Worm (Caenorhabditis elegans): ENCODE results near the gene efhd-1.

- TF ChIP-seq ama-1 (optimal IDR thresholded peaks at IDR 0.05) (no peak), tbx-2 (tag; optimal IDR thresholded peaks at IDR 0.05) (no peak), ttx-3 (tag; optimal IDR thresholded peaks at IDR 0.05) (no peak), C38D4.7 (GFP tag; optimal IDR thresholded peaks at IDR 0.05) (no peak), dve-1 (tag; optimal IDR thresholded peaks at IDR 0.05) (no peak), ceh-34 (tag; optimal IDR thresholded peaks at IDR 0.05) (no peak), tbx-7 (tag; optimal IDR thresholded peaks at IDR 0.05) (no peak), hlh-8 (tag; optimal IDR thresholded peaks at IDR 0.05) (no peak)
Observed at ce11 chrII:14150031-14150430, 28.6 kb upstream of the efhd-1 start, which contains the start of gene W03H9.1.

All from whole organism, late embryonic.